Worm (Caenorhabditis elegans) whole organism, mixed stage, embryonic: ENCODE data around the gene col-20.

Experiments used
- M03D4.4 ChIP-seq: sonication (generic microtip); optimal IDR thresholded peaks from 2 replicates; lab custom pipeline; 2017; ENCODE audit warnings: mild to moderate bottlenecking, missing genetic modification characterization, missing compliant biosample characterization
- bed-3 ChIP-seq: fragments of 200-800 bp; sonication (Bioruptor generic); optimal IDR thresholded peaks from 3 replicates; lab custom pipeline; 2018; ENCODE audit warnings: mild to moderate bottlenecking, missing genetic modification characterization, moderate library complexity, missing compliant biosample characterization
- blmp-1 ChIP-seq: fragments of 150-350 bp; optimal IDR thresholded peaks from 2 replicates; lab custom pipeline; 2014; ENCODE audit warnings: missing biosample characterization, missing genetic modification characterization
- ceh-39 ChIP-seq: fragments of 150-350 bp; optimal IDR thresholded peaks from 2 replicates; lab custom pipeline; 2014; ENCODE audit warnings: missing biosample characterization, missing genetic modification characterization
- ceh-43 ChIP-seq: fragments of 200-800 bp; sonication (Bioruptor generic); optimal IDR thresholded peaks from 2 replicates; lab custom pipeline; 2018; ENCODE audit warnings: mild to moderate bottlenecking, missing genetic modification characterization, moderate library complexity, missing compliant biosample characterization
- ceh-83 ChIP-seq: fragments of 200-800 bp; sonication (Bioruptor generic); optimal IDR thresholded peaks from 2 replicates; lab custom pipeline; 2018; ENCODE audit warnings: mild to moderate bottlenecking, missing genetic modification characterization, missing compliant biosample characterization
- ces-1 ChIP-seq: fragments of 150-350 bp; optimal IDR thresholded peaks from 2 replicates; lab custom pipeline; 2014; ENCODE audit warnings: missing biosample characterization, missing genetic modification reagents, missing genetic modification characterization
- cnd-1 ChIP-seq: fragments of 200-800 bp; sonication (Bioruptor generic); optimal IDR thresholded peaks from 2 replicates; lab custom pipeline; 2018; ENCODE audit warnings: mild to moderate bottlenecking, missing genetic modification characterization, missing compliant biosample characterization
- drap-1 ChIP-seq: fragments of 200-800 bp; sonication (Bioruptor generic); optimal IDR thresholded peaks from 3 replicates; lab custom pipeline; 2018; ENCODE audit warnings: mild to moderate bottlenecking, missing genetic modification characterization, missing compliant biosample characterization
- elt-1 ChIP-seq: sonication (generic microtip); optimal IDR thresholded peaks from 2 replicates; lab custom pipeline; 2017; ENCODE audit warnings: missing genetic modification characterization, mild to moderate bottlenecking, missing compliant biosample characterization, antibody characterized with exemption, moderate library complexity, borderline replicate concordance; ENCODE audit not compliant: insufficient read depth
- elt-3 ChIP-seq: fragments of 150-350 bp; optimal IDR thresholded peaks from 2 replicates; lab custom pipeline; 2014; ENCODE audit warnings: missing biosample characterization, missing genetic modification characterization
- flh-1 ChIP-seq: fragments of 200-800 bp; sonication (Bioruptor generic); optimal IDR thresholded peaks from 2 replicates; lab custom pipeline; 2018; ENCODE audit warnings: mild to moderate bottlenecking, missing genetic modification characterization, moderate library complexity, missing compliant biosample characterization
- hlh-1 ChIP-seq: fragments of 150-350 bp; optimal IDR thresholded peaks from 2 replicates; lab custom pipeline; 2014; ENCODE audit warnings: missing biosample characterization, missing genetic modification reagents, missing genetic modification characterization
- lin-13 ChIP-seq: fragments of 150-350 bp; optimal IDR thresholded peaks from 2 replicates; lab custom pipeline; 2014; ENCODE audit warnings: missing biosample characterization, missing genetic modification characterization
- lin-32 ChIP-seq: fragments of 200-800 bp; sonication (Bioruptor generic); optimal IDR thresholded peaks from 2 replicates; lab custom pipeline; 2018; ENCODE audit warnings: mild to moderate bottlenecking, missing genetic modification characterization, missing compliant biosample characterization
- mab-5 ChIP-seq: fragments of 150-350 bp; optimal IDR thresholded peaks from 2 replicates; lab custom pipeline; 2014; ENCODE audit warnings: missing biosample characterization, missing genetic modification characterization
- mls-2 ChIP-seq: sonication (generic microtip); optimal IDR thresholded peaks from 2 replicates; lab custom pipeline; 2016; ENCODE audit warnings: mild to moderate bottlenecking, missing genetic modification characterization, moderate library complexity, missing compliant biosample characterization
- nhr-12 ChIP-seq: fragments of 150-350 bp; optimal IDR thresholded peaks from 2 replicates; lab custom pipeline; 2014; ENCODE audit warnings: missing biosample characterization, missing genetic modification characterization
- nhr-237 ChIP-seq: fragments of 150-350 bp; optimal IDR thresholded peaks from 2 replicates; lab custom pipeline; 2014; ENCODE audit warnings: missing biosample characterization, missing genetic modification characterization
- nhr-76 ChIP-seq: sonication (generic microtip); optimal IDR thresholded peaks from 2 replicates; lab custom pipeline; 2017; ENCODE audit warnings: missing biosample characterization, missing genetic modification characterization
- pha-4 ChIP-seq: fragments of 150-350 bp; optimal IDR thresholded peaks from 2 replicates; lab custom pipeline; 2018; ENCODE audit warnings: missing biosample characterization, missing genetic modification reagents, missing genetic modification characterization
- snpc-4 ChIP-seq: fragments of 150-350 bp; optimal IDR thresholded peaks from 2 replicates; lab custom pipeline; 2014; ENCODE audit warnings: missing biosample characterization, missing genetic modification characterization
- sptf-1 ChIP-seq: sonication (generic microtip); optimal IDR thresholded peaks from 2 replicates; lab custom pipeline; 2017; ENCODE audit warnings: mild to moderate bottlenecking, missing genetic modification characterization, moderate library complexity, missing compliant biosample characterization
- tbx-8 ChIP-seq: fragments of 200-800 bp; sonication (Bioruptor generic); optimal IDR thresholded peaks from 2 replicates; lab custom pipeline; 2018; ENCODE audit warnings: mild to moderate bottlenecking, missing genetic modification characterization, moderate library complexity, missing compliant biosample characterization
- unc-120 ChIP-seq: sonication (generic microtip); optimal IDR thresholded peaks from 2 replicates; lab custom pipeline; 2017; ENCODE audit warnings: missing genetic modification characterization, missing compliant biosample characterization; ENCODE audit not compliant: poor library complexity, severe bottlenecking
- unc-39 ChIP-seq: fragments of 150-350 bp; optimal IDR thresholded peaks from 2 replicates; lab custom pipeline; 2014; ENCODE audit warnings: missing biosample characterization, missing genetic modification characterization
- unc-62 ChIP-seq: fragments of 150-350 bp; optimal IDR thresholded peaks from 2 replicates; lab custom pipeline; 2014; ENCODE audit warnings: missing biosample characterization, missing genetic modification reagents, missing genetic modification characterization
- zip-8 ChIP-seq: fragments of 150-350 bp; optimal IDR thresholded peaks from 2 replicates; lab custom pipeline; 2014; ENCODE audit warnings: missing biosample characterization, missing genetic modification characterization

The col-20 gene

ce11 chrII:4882498-4882897, 11.9 kb upstream of the col-20 start:
- TF ChIP-seq nhr-76 (tag; lab: Kevin White, UChicago) (no peak), lin-32 (no peak), elt-1 (tag; lab: Kevin White, UChicago) (no peak), sptf-1 (no peak), lin-13 (tag; lab: Kevin White, UChicago) (no peak), unc-120 (no peak), unc-62 (no peak), ceh-83 (GFP tag; lab: Kevin White, UChicago) (no peak), unc-39 (tag; lab: Kevin White, UChicago) (no peak), cnd-1 (tag; lab: Kevin White, UChicago) (no peak)

- TF ChIP-seq pha-4 (tag; lab: Kevin White, UChicago), result peak; percentile 31
- no peak for TF ChIP-seq flh-1 (GFP tag; lab: Kevin White, UChicago)
Measured at ce11 chrII:4881727-4882126, 11.1 kb upstream of the col-20 start, which contains the start of gene gst-7. TSS of gene gst-7 (plus strand) at chrII:4882062.

ce11 chrII:4879629-4880028, 9.0 kb upstream of the col-20 start, which contains the start of gene gst-6:
TSS of gene gst-6 (plus strand) at chrII:4879891.
- TF ChIP-seq ceh-43 (GFP tag; lab: Kevin White, UChicago) (no peak), bed-3 (GFP tag; lab: Kevin White, UChicago) (no peak), zip-8 (tag; lab: Kevin White, UChicago) (no peak), blmp-1 (tag; lab: Kevin White, UChicago) (no peak), snpc-4 (tag; lab: Kevin White, UChicago) (no peak), cnd-1 (tag; lab: Kevin White, UChicago) (no peak), pha-4 (tag; lab: Kevin White, UChicago) (no peak), hlh-1 (tag; lab: Kevin White, UChicago) (no peak)
- TF ChIP-seq, all 35 proteins: peak for 0

- TF ChIP-seq pha-4 (tag; lab: Kevin White, UChicago), result no peak
- no peak for TF ChIP-seq unc-62
- TF ChIP-seq nhr-12, result no peak
Measured at ce11 chrII:4876091-4876490, 5.5 kb upstream of the col-20 start, which contains the start of gene F11G11.13. TSS of gene F11G11.13 (minus strand) at chrII:4876179.

- TF ChIP-seq ces-1 (GFP tag; lab: Kevin White, UChicago) (no peak), ceh-39 (tag; lab: Kevin White, UChicago) (no peak), nhr-237 (tag; lab: Kevin White, UChicago) (no peak), zip-8 (tag; lab: Kevin White, UChicago) (no peak), drap-1 (GFP tag; lab: Kevin White, UChicago) (no peak)
Measured at ce11 chrII:4874335-4874861, 3.8 kb upstream of the col-20 start, which contains the start of gene F11G11.15. TSS of gene F11G11.15 (plus strand) at chrII:4874845.

ce11 chrII:4873029-4873428, 2.4 kb upstream of the col-20 start, which contains the start of gene col-73:
TSS of gene col-73 (minus strand) at chrII:4873129.
- TF ChIP-seq blmp-1 (tag; lab: Kevin White, UChicago) (no peak), tbx-8 (GFP tag; lab: Kevin White, UChicago) (no peak), lin-32 (no peak)
- TF ChIP-seq, all 35 proteins: peak for 0

ce11 chrII:4871834-4872233, 1.2 kb upstream of the col-20 start:
- TF ChIP-seq unc-120 (no peak), lin-13 (tag; lab: Kevin White, UChicago) (no peak), elt-3 (tag; lab: Kevin White, UChicago) (no peak), M03D4.4 (tag; lab: Kevin White, UChicago) (no peak), flh-1 (GFP tag; lab: Kevin White, UChicago) (no peak), blmp-1 (tag; lab: Kevin White, UChicago) (no peak), nhr-237 (tag; lab: Kevin White, UChicago) (no peak), tbx-8 (GFP tag; lab: Kevin White, UChicago) (no peak), sptf-1 (no peak), mab-5 (tag; lab: Kevin White, UChicago) (no peak), mls-2 (tag; lab: Kevin White, UChicago) (no peak), cnd-1 (tag; lab: Kevin White, UChicago) (no peak), nhr-76 (tag; lab: Kevin White, UChicago) (no peak), zip-8 (tag; lab: Kevin White, UChicago) (no peak), unc-62 (no peak), ceh-43 (GFP tag; lab: Kevin White, UChicago) (no peak)
